Fruit fly (Drosophila melanogaster): ENCODE data around the gene GV1.

dm6 chr3L:1861400-1861793 lies 51.0 kb downstream of the GV1 start:
- TF ChIP-seq esg (GFP tag; conservative IDR thresholded peaks at IDR 0.05) (no peak), tin (GFP tag; optimal IDR thresholded peaks at IDR 0.05) (no peak), Nf-YB (GFP tag; optimal IDR thresholded peaks at IDR 0.05) (no peak), wek (GFP tag; optimal IDR thresholded peaks at IDR 0.05) (no peak), CG4424 (GFP tag; optimal IDR thresholded peaks at IDR 0.05) (no peak), grn (GFP tag; optimal IDR thresholded peaks at IDR 0.05) (no peak), Mrtf (GFP tag; IDR thresholded peaks at IDR 0.05) (no peak), Jarid2 (GFP tag; optimal IDR thresholded peaks at IDR 0.05) (no peak), pzg (GFP tag; optimal IDR thresholded peaks at IDR 0.05) (no peak), sug (tag; optimal IDR thresholded peaks at IDR 0.05) (no peak)
